Worm (Caenorhabditis elegans) whole organism, midembryonic: Measurements from ENCODE around the gene mbk-2.

Source experiments
- cog-1 ChIP-seq: sonication (generic microtip); optimal IDR thresholded peaks from 2 replicates; lab custom pipeline; 2016; ENCODE audit warnings: missing genetic modification characterization, missing compliant biosample characterization
- flt-1 ChIP-seq: fragments of 200-800 bp; sonication (Bioruptor generic); IDR thresholded peaks from 2 replicates; pipeline ENCODE4 v1.3.6; 2022; ENCODE audit warnings: missing genetic modification characterization, missing compliant biosample characterization
- klf-2 ChIP-seq: fragments of 200-800 bp; sonication (Bioruptor generic); conservative IDR thresholded peaks from 2 replicates; pipeline ENCODE4 v1.3.6; 2022; ENCODE audit warnings: missing genetic modification reagents, missing genetic modification characterization, missing compliant biosample characterization
- tab-1 ChIP-seq: fragments of 200-800 bp; sonication (Bioruptor generic); IDR thresholded peaks from 2 replicates; pipeline ENCODE4 v1.3.6; 2022; ENCODE audit warnings: missing genetic modification characterization, missing compliant biosample characterization
- ztf-23 ChIP-seq: fragments of 200-800 bp; sonication (Bioruptor generic); IDR thresholded peaks from 2 replicates; pipeline ENCODE4 v1.3.6; 2022; ENCODE audit warnings: missing genetic modification reagents, missing genetic modification characterization, missing compliant biosample characterization

ce11 chrIV:13056026-13056425 lies 47.1 kb downstream of the mbk-2 start, which contains the start of gene scl-1:
- TF ChIP-seq cog-1: no peak
- TF ChIP-seq flt-1 (GFP tag; lab: Robert Waterston, UW): no peak
- no peak for TF ChIP-seq ztf-23 (GFP tag; lab: Robert Waterston, UW)
- no peak for TF ChIP-seq tab-1
- TF ChIP-seq klf-2 (GFP tag; lab: Robert Waterston, UW): no peak
